Worm (Caenorhabditis elegans) whole organism, L3 larva: ENCODE results near the gene Y10G11A.1.

Experiments used
- fos-1 ChIP-seq: fragments of 150-350 bp; optimal IDR thresholded peaks from 2 replicates; lab custom pipeline; 2014; ENCODE audit warnings: missing biosample characterization, missing genetic modification characterization
- lin-15B ChIP-seq: fragments of 150-350 bp; optimal IDR thresholded peaks from 2 replicates; lab custom pipeline; 2014; ENCODE audit warnings: missing biosample characterization, missing genetic modification characterization
- lsy-12 ChIP-seq: sonication (generic microtip); optimal IDR thresholded peaks from 2 replicates; lab custom pipeline; 2016; ENCODE audit warnings: mild to moderate bottlenecking, missing genetic modification characterization, missing compliant biosample characterization
- nhr-23 ChIP-seq: fragments of 150-350 bp; optimal IDR thresholded peaks from 2 replicates; lab custom pipeline; 2014; ENCODE audit warnings: missing biosample characterization, missing genetic modification reagents, missing genetic modification characterization
- nhr-237 ChIP-seq: fragments of 150-350 bp; optimal IDR thresholded peaks from 2 replicates; lab custom pipeline; 2014; ENCODE audit warnings: missing biosample characterization, missing genetic modification characterization
- tbx-2 ChIP-seq: sonication (generic microtip); optimal IDR thresholded peaks from 2 replicates; lab custom pipeline; 2016; ENCODE audit warnings: mild to moderate bottlenecking, missing genetic modification characterization, missing compliant biosample characterization
- zag-1 ChIP-seq: fragments of 150-350 bp; optimal IDR thresholded peaks from 2 replicates; lab custom pipeline; 2014; ENCODE audit warnings: missing biosample characterization, missing genetic modification characterization
- ztf-4 ChIP-seq: fragments of 150-350 bp; optimal IDR thresholded peaks from 2 replicates; lab custom pipeline; 2014; ENCODE audit warnings: missing biosample characterization, missing genetic modification characterization

ce11 chrIV:16399017-16399416 lies 25.4 kb upstream of the Y10G11A.1 start:
- no peak for TF ChIP-seq nhr-23 (tag; lab: Kevin White, UChicago)
- peak; percentile 44 for TF ChIP-seq lsy-12
- no peak for TF ChIP-seq zag-1 (tag; lab: Kevin White, UChicago)
- no peak for TF ChIP-seq ztf-4 (tag; lab: Kevin White, UChicago)
- TF ChIP-seq tbx-2 (tag; lab: Kevin White, UChicago): no peak
- no peak for TF ChIP-seq lin-15B (tag; lab: Kevin White, UChicago)
- TF ChIP-seq fos-1 (tag; lab: Kevin White, UChicago): no peak
- TF ChIP-seq nhr-237 (tag; lab: Kevin White, UChicago): no peak
